4 fruit fly cellular contexts compared by ENCODE assay signal in the genomic region with DNA sequence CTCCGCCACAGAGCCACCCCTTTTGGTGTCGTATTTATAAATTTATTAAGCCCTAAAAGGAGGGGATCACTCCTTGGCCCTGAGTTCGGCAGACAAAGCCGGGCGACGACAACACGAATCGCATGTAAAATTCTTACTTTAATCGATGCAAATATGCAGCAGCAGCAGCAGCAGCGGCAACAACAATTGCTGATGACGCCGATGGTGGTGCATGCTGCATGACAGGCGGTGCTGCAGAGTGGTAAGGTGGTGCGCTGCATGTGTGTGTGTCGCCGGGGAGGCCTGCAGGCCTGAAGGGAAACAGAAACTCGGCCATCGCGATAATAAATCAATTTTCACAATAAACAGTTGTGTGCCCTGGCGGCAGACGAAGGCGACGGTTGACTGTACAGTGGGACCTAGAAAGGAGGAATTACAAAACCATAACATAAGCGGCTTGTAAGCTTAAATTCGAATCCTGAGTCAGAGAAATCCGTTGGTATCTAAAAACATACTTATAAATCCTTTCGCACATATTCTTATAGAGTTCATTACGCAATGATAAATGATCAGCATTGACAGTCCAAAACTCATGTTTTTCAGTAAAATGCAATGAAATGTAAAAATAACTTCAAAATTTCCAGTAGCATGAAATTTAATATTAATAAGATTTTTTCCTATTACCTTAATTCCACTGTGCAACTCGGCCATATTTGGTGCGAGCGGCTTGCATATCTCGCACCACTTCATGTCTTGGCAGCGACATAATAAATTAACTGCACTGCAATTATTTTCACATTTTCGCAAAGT.
TF ChIP-seq lines count a peak whose summit lies in the region.

No protein-coding gene starts in this region.

- TF ChIP-seq CTCF in whole organism, embryonic (GFP tag; optimal IDR thresholded peaks at IDR 0.05; lab: Kevin White, UChicago) = no peak

TF ChIP-seq in whole organism, embryonic, 481 proteins besides CTCF, POLR2A, EP300 and RAD21 (continues in another document):
- no peak for TF ChIP-seq CG14710 (tag; optimal IDR thresholded peaks at IDR 0.05; lab: Kevin White, UChicago)
- no peak for TF ChIP-seq Asciz (GFP tag; optimal IDR thresholded peaks at IDR 0.05; lab: Kevin White, UChicago)
- no peak for TF ChIP-seq CG9727 (GFP tag; optimal IDR thresholded peaks at IDR 0.05; lab: Kevin White, UChicago)
- no peak for TF ChIP-seq cad (GFP tag; optimal IDR thresholded peaks at IDR 0.05; lab: Kevin White, UChicago)
- no peak for TF ChIP-seq fd102C (GFP tag; optimal IDR thresholded peaks at IDR 0.05; lab: Kevin White, UChicago)
- no peak for TF ChIP-seq CG12769 (tag; optimal IDR thresholded peaks at IDR 0.05; lab: Kevin White, UChicago)
- no peak for TF ChIP-seq Hmx (GFP tag; optimal IDR thresholded peaks at IDR 0.05; lab: Kevin White, UChicago)
- no peak for TF ChIP-seq jigr1 (GFP tag; IDR thresholded peaks at IDR 0.05; lab: Robert Waterston, UW)
- no peak for TF ChIP-seq CG3281 (GFP tag; optimal IDR thresholded peaks at IDR 0.05; lab: Kevin White, UChicago)
- TF ChIP-seq grau (tag; optimal IDR thresholded peaks at IDR 0.05; lab: Kevin White, UChicago) = peak; percentile 41
- TF ChIP-seq ATbp (GFP tag; optimal IDR thresholded peaks at IDR 0.05; lab: Kevin White, UChicago) = no peak
- TF ChIP-seq CG31388 (GFP tag; optimal IDR thresholded peaks at IDR 0.05; lab: Kevin White, UChicago) = no peak
- no peak for TF ChIP-seq CG30020 (tag; optimal IDR thresholded peaks at IDR 0.05; lab: Kevin White, UChicago)
- TF ChIP-seq twi (tag; optimal IDR thresholded peaks at IDR 0.05; lab: Kevin White, UChicago) = peak; percentile 51
- TF ChIP-seq slou (GFP tag; optimal IDR thresholded peaks at IDR 0.05; lab: Kevin White, UChicago) = no peak
- TF ChIP-seq CG43689 (GFP tag; IDR thresholded peaks at IDR 0.05; lab: Robert Waterston, UW) = no peak
- TF ChIP-seq dan (GFP tag; IDR thresholded peaks at IDR 0.05; lab: Robert Waterston, UW) = no peak
- no peak for TF ChIP-seq Bteb2 (GFP tag; optimal IDR thresholded peaks at IDR 0.05; lab: Kevin White, UChicago)
- no peak for TF ChIP-seq Nf-YB (GFP tag; optimal IDR thresholded peaks at IDR 0.05; lab: Kevin White, UChicago)
- no peak for TF ChIP-seq ssp (GFP tag; IDR thresholded peaks at IDR 0.05; lab: Robert Waterston, UW)
- TF ChIP-seq CG10979 (tag; optimal IDR thresholded peaks at IDR 0.05; lab: Kevin White, UChicago) = no peak
- no peak for TF ChIP-seq Tbp (GFP tag; optimal IDR thresholded peaks at IDR 0.05; lab: Kevin White, UChicago)

TF ChIP-seq in whole organism, prepupa, 60 proteins besides CTCF, POLR2A, EP300 and RAD21 (continues in another document):
- TF ChIP-seq Hr39 (GFP tag; optimal IDR thresholded peaks at IDR 0.05; lab: Kevin White, UChicago) = peak; percentile 19
- no peak for TF ChIP-seq fd85E (GFP tag; optimal IDR thresholded peaks at IDR 0.05; lab: Kevin White, UChicago)
- TF ChIP-seq CG6276 (GFP tag; optimal IDR thresholded peaks at IDR 0.05; lab: Kevin White, UChicago) = no peak
- TF ChIP-seq Hr4 (GFP tag; optimal IDR thresholded peaks at IDR 0.05; lab: Kevin White, UChicago) = peak; percentile 21
- TF ChIP-seq OdsH (GFP tag; optimal IDR thresholded peaks at IDR 0.05; lab: Kevin White, UChicago) = peak; percentile 44
- peak; percentile 1 for TF ChIP-seq CG4318 (GFP tag; optimal IDR thresholded peaks at IDR 0.05; lab: Kevin White, UChicago)
- TF ChIP-seq vri (GFP tag; optimal IDR thresholded peaks at IDR 0.05; lab: Kevin White, UChicago) = no peak
- TF ChIP-seq Smox (GFP tag; optimal IDR thresholded peaks at IDR 0.05; lab: Kevin White, UChicago) = peak; percentile 60
- TF ChIP-seq lz (GFP tag; optimal IDR thresholded peaks at IDR 0.05; lab: Kevin White, UChicago) = peak; percentile 31
- TF ChIP-seq Sox102F (GFP tag; optimal IDR thresholded peaks at IDR 0.05; lab: Kevin White, UChicago) = peak; percentile 10
- TF ChIP-seq CG6792 (GFP tag; optimal IDR thresholded peaks at IDR 0.05; lab: Kevin White, UChicago) = peak; percentile 43
- no peak for TF ChIP-seq dsx (GFP tag; optimal IDR thresholded peaks at IDR 0.05; lab: Kevin White, UChicago; ENCODE audit: poor library complexity, severe bottlenecking)
- peak; percentile 83 for TF ChIP-seq Eip75B (GFP tag; optimal IDR thresholded peaks at IDR 0.05; lab: Kevin White, UChicago)
- TF ChIP-seq pdm3 (GFP tag; optimal IDR thresholded peaks at IDR 0.05; lab: Kevin White, UChicago) = peak; percentile 14
- TF ChIP-seq CG31627 (GFP tag; optimal IDR thresholded peaks at IDR 0.05; lab: Kevin White, UChicago) = peak; percentile 33
- TF ChIP-seq CG11762 (GFP tag; optimal IDR thresholded peaks at IDR 0.05; lab: Kevin White, UChicago; ENCODE audit: insufficient read depth) = peak; percentile 19
- TF ChIP-seq Lpt (GFP tag; optimal IDR thresholded peaks at IDR 0.05; lab: Kevin White, UChicago) = no peak
- TF ChIP-seq acj6 (GFP tag; optimal IDR thresholded peaks at IDR 0.05; lab: Kevin White, UChicago) = peak; percentile 54
- peak; percentile 29 for TF ChIP-seq CG10669 (GFP tag; optimal IDR thresholded peaks at IDR 0.05; lab: Kevin White, UChicago)
- peak; percentile 13 for TF ChIP-seq CG3032 (tag; optimal IDR thresholded peaks at IDR 0.05; lab: Kevin White, UChicago)

TF ChIP-seq in whole organism, pupa, 21 proteins besides CTCF, POLR2A, EP300 and RAD21:
- no peak for TF ChIP-seq Snoo (tag; optimal IDR thresholded peaks at IDR 0.05; lab: Kevin White, UChicago)
- peak; percentile 30 for TF ChIP-seq CG15710 (tag; optimal IDR thresholded peaks at IDR 0.05; lab: Kevin White, UChicago)
- peak; percentile 93 for TF ChIP-seq Pif1A (GFP tag; optimal IDR thresholded peaks at IDR 0.05; lab: Kevin White, UChicago)
- TF ChIP-seq CG4496 (GFP tag; IDR thresholded peaks at IDR 0.05; lab: Robert Waterston, UW) = 0 out of 3 replicates have a peak, but pooled peaks have one; percentile 27
- TF ChIP-seq CG13204 (GFP tag; optimal IDR thresholded peaks at IDR 0.05; lab: Kevin White, UChicago) = peak; percentile 28
- TF ChIP-seq CG12605 (GFP tag; IDR thresholded peaks at IDR 0.05; lab: Robert Waterston, UW) = no peak
- TF ChIP-seq rn (GFP tag; IDR thresholded peaks at IDR 0.05; lab: Robert Waterston, UW) = no peak
- TF ChIP-seq EcR (GFP tag; optimal IDR thresholded peaks at IDR 0.05; lab: Kevin White, UChicago) = peak; percentile 42
- TF ChIP-seq CG8159 (tag; optimal IDR thresholded peaks at IDR 0.05; lab: Kevin White, UChicago) = peak; percentile 48
- TF ChIP-seq Ets98B (GFP tag; IDR thresholded peaks at IDR 0.05; lab: Robert Waterston, UW) = no peak
- TF ChIP-seq Pif1B (GFP tag; optimal IDR thresholded peaks at IDR 0.05; lab: Kevin White, UChicago) = peak; percentile 10
- TF ChIP-seq CG9948 (tag; optimal IDR thresholded peaks at IDR 0.05; lab: Kevin White, UChicago) = peak; percentile 11
- TF ChIP-seq CG10348 (GFP tag; IDR thresholded peaks at IDR 0.05; lab: Robert Waterston, UW) = no peak
- TF ChIP-seq CG8301 (tag; optimal IDR thresholded peaks at IDR 0.05; lab: Kevin White, UChicago) = no peak
- TF ChIP-seq CG17806 (tag; optimal IDR thresholded peaks at IDR 0.05; lab: Kevin White, UChicago) = no peak
- TF ChIP-seq CG14655 (GFP tag; optimal IDR thresholded peaks at IDR 0.05; lab: Kevin White, UChicago) = peak; percentile 32

TF ChIP-seq in whole organism, wandering third instar larva, 38 proteins besides CTCF, POLR2A, EP300 and RAD21:
- TF ChIP-seq Vsx2 (GFP tag; optimal IDR thresholded peaks at IDR 0.05; lab: Kevin White, UChicago; ENCODE audit: partially characterized antibody) (peak; percentile 36), fru (GFP tag; optimal IDR thresholded peaks at IDR 0.05; lab: Kevin White, UChicago) (peak; percentile 45), Dfd (GFP tag; optimal IDR thresholded peaks at IDR 0.05; lab: Kevin White, UChicago) (no peak), foxo (GFP tag; optimal IDR thresholded peaks at IDR 0.05; lab: Kevin White, UChicago) (peak in 1 of 2 experiments; percentile 70)
TF ChIP-seq in whole organism, wandering third instar larva: peak in this region for 3.
